Worm (Caenorhabditis elegans): ENCODE measurements around the gene Y116A8B.4.

ce11 chrIV:17267304-17267891 lies 43.8 kb downstream of the Y116A8B.4 start:
- no peak for TF ChIP-seq nhr-85 (tag)
- no peak for TF ChIP-seq nhr-237 (tag; optimal IDR thresholded peaks at IDR 0.05)
- TF ChIP-seq nhr-76 (tag; optimal IDR thresholded peaks at IDR 0.05), result no peak
- no peak for TF ChIP-seq nhr-12 (tag; optimal IDR thresholded peaks at IDR 0.05)
- no peak for TF ChIP-seq elt-3 (tag; optimal IDR thresholded peaks at IDR 0.05)
- TF ChIP-seq blmp-1 (tag; optimal IDR thresholded peaks at IDR 0.05), result no peak
- TF ChIP-seq nhr-28 (tag; optimal IDR thresholded peaks at IDR 0.05), result no peak
- TF ChIP-seq lin-15B (tag; optimal IDR thresholded peaks at IDR 0.05), result no peak
- no peak for TF ChIP-seq nhr-90 (tag; optimal IDR thresholded peaks at IDR 0.05; ENCODE audit: poor library complexity)
- TF ChIP-seq unc-130 (tag; optimal IDR thresholded peaks at IDR 0.05), result no peak
- no peak for TF ChIP-seq unc-62 (GFP tag; optimal IDR thresholded peaks at IDR 0.05)

All from whole organism, L1 larva.